Worm (Caenorhabditis elegans) whole organism, midembryonic: ENCODE results near the gene chil-1.

Experiments
- flt-1 ChIP-seq: fragments of 200-800 bp; sonication (Bioruptor generic); IDR thresholded peaks from 2 replicates; pipeline ENCODE4 v1.3.6; 2022; ENCODE audit warnings: missing genetic modification characterization, missing compliant biosample characterization
- tab-1 ChIP-seq: fragments of 200-800 bp; sonication (Bioruptor generic); IDR thresholded peaks from 2 replicates; pipeline ENCODE4 v1.3.6; 2022; ENCODE audit warnings: missing genetic modification characterization, missing compliant biosample characterization
- ztf-23 ChIP-seq: fragments of 200-800 bp; sonication (Bioruptor generic); IDR thresholded peaks from 2 replicates; pipeline ENCODE4 v1.3.6; 2022; ENCODE audit warnings: missing genetic modification reagents, missing genetic modification characterization, missing compliant biosample characterization

DNA sequence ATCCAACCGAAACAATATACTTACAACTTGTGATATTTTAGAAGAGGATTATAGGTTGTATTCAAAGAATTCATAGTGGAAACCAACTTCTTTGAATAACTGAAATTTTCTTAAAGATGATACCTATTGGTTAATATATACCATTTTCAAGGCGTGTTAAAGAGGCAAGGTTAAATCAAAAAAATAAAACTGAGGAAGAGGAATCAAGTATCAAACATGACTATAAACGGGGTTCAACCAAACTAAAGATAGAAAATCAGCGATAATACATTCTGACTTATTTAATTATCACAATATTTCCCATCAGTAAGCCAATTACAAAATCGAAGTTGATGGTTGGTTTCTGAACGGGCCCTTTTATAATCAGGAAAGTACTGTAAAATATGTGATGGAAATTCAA is 4.9 kb downstream of the chil-1 start, which contains the start of gene chil-3:
- TF ChIP-seq ztf-23 (GFP tag; lab: Robert Waterston, UW) (no peak), flt-1 (GFP tag; lab: Robert Waterston, UW) (no peak), tab-1 (GFP tag; lab: Robert Waterston, UW) (no peak)
